Fruit fly (Drosophila melanogaster): Measurements from ENCODE around the gene CG43739.

Gene CG43739

dm6 chr2L:20951320-20951719, 32.6 kb upstream of the CG43739 start (continued):
- TF ChIP-seq Ptx1 (GFP tag; IDR thresholded peaks at IDR 0.05): peak; percentile 10; the same call in 1 of the 2 replicates
- TF ChIP-seq Hr51 (GFP tag; optimal IDR thresholded peaks at IDR 0.05): peak in 1 of 2 experiments; percentile 34
- TF ChIP-seq dmrt11E (tag; optimal IDR thresholded peaks at IDR 0.05): no peak
- peak; percentile 9 for TF ChIP-seq run (tag; optimal IDR thresholded peaks at IDR 0.05)
- TF ChIP-seq sens (GFP tag): peak; percentile 83
- TF ChIP-seq croc (GFP tag; conservative IDR thresholded peaks at IDR 0.05): peak; percentile 23; the same call in 1 of the 3 replicates
- peak; percentile 55 for TF ChIP-seq CG13424 (tag; optimal IDR thresholded peaks at IDR 0.05)
- TF ChIP-seq CG4328 (GFP tag; optimal IDR thresholded peaks at IDR 0.05): peak; percentile 10
- no peak for TF ChIP-seq CG6689 (GFP tag; IDR thresholded peaks at IDR 0.05)
- TF ChIP-seq NfI (GFP tag; optimal IDR thresholded peaks at IDR 0.05): peak; percentile 5

dm6 chr2L:20950421-20951108, 31.8 kb upstream of the CG43739 start:
- TF ChIP-seq Atf6 (GFP tag; IDR thresholded peaks at IDR 0.05) (peak; percentile 52; the same call in 1 of the 2 replicates), Dfd (GFP tag; optimal IDR thresholded peaks at IDR 0.05) (no peak), Hmr (GFP tag; optimal IDR thresholded peaks at IDR 0.05) (peak; percentile 37), CG34422 (GFP tag; IDR thresholded peaks at IDR 0.05) (peak; percentile 24; the same call in 1 of the 3 replicates), disco-r (GFP tag; optimal IDR thresholded peaks at IDR 0.05) (no peak), jing (GFP tag; optimal IDR thresholded peaks at IDR 0.05) (peak; percentile 51), pum (GFP tag; optimal IDR thresholded peaks at IDR 0.05) (peak; percentile 37), CG15073 (GFP tag; optimal IDR thresholded peaks at IDR 0.05) (no peak), CG43689 (GFP tag; IDR thresholded peaks at IDR 0.05) (peak; percentile 38; the same call in 1 of the 2 replicates), Hand (GFP tag; optimal IDR thresholded peaks at IDR 0.05) (no peak), lmd (GFP tag; IDR thresholded peaks at IDR 0.05) (peak; percentile 75), Chrac-16 (GFP tag; optimal IDR thresholded peaks at IDR 0.05) (no peak), CG9797 (GFP tag; optimal IDR thresholded peaks at IDR 0.05) (no peak), CG10321 (GFP tag; IDR thresholded peaks at IDR 0.05) (no peak), Usf (GFP tag; optimal IDR thresholded peaks at IDR 0.05) (no peak), Gug (GFP tag; IDR thresholded peaks at IDR 0.05) (no peak), Bdp1 (GFP tag; optimal IDR thresholded peaks at IDR 0.05) (peak; percentile 18), H15 (GFP tag; IDR thresholded peaks at IDR 0.05) (no peak), CG1529 (GFP tag; optimal IDR thresholded peaks at IDR 0.05) (peak; percentile 6), CG10654 (GFP tag; optimal IDR thresholded peaks at IDR 0.05) (no peak), CG33557 (GFP tag; optimal IDR thresholded peaks at IDR 0.05) (no peak), tup (GFP tag; optimal IDR thresholded peaks at IDR 0.05) (no peak), CG6272 (GFP tag; IDR thresholded peaks at IDR 0.05) (no peak; the same call in 1 of the 2 replicates), sc (optimal IDR thresholded peaks at IDR 0.05) (no peak), sc (GFP tag; optimal IDR thresholded peaks at IDR 0.05) (no peak), scrt (GFP tag; optimal IDR thresholded peaks at IDR 0.05) (peak; percentile 35), CG17328 (GFP tag; IDR thresholded peaks at IDR 0.05) (peak; percentile 57), CG17612 (GFP tag; IDR thresholded peaks at IDR 0.05) (no peak), CG8765 (GFP tag; IDR thresholded peaks at IDR 0.05) (no peak), CG13123 (GFP tag; optimal IDR thresholded peaks at IDR 0.05) (no peak), Gsc (GFP tag; IDR thresholded peaks at IDR 0.05) (no peak), zfh2 (GFP tag; optimal IDR thresholded peaks at IDR 0.05) (peak; percentile 18), Optix (GFP tag; IDR thresholded peaks at IDR 0.05) (peak; percentile 67; the same call in 2 of the 3 replicates), slbo (GFP tag; IDR thresholded peaks at IDR 0.05) (peak; percentile 73), Trl (optimal IDR thresholded peaks at IDR 0.05) (no peak), Trl (GFP tag; optimal IDR thresholded peaks at IDR 0.05) (peak; percentile 28), gsb-n (tag; optimal IDR thresholded peaks at IDR 0.05) (peak; percentile 25), CG14860 (GFP tag; IDR thresholded peaks at IDR 0.05; ENCODE audit: partially characterized antibody) (no peak), peb (GFP tag; IDR thresholded peaks at IDR 0.05) (peak; percentile 45; the same call in 1 of the 2 replicates), CG11398 (GFP tag; optimal IDR thresholded peaks at IDR 0.05) (peak; percentile 19)
